Worm (Caenorhabditis elegans) whole organism, L1 larva: Measurements from ENCODE around the gene dnj-17.
A peak's percentile ranks its signal among the peaks of the same experiment; 100 is the strongest.

Source experiments
- aha-1 ChIP-seq: fragments of 150-350 bp; optimal IDR thresholded peaks from 2 replicates; lab custom pipeline; 2014; ENCODE audit warnings: missing biosample characterization, missing genetic modification characterization
- ama-1 ChIP-seq: fragments of 150-350 bp; optimal IDR thresholded peaks from 2 replicates; lab custom pipeline; 2014
- ceh-63 ChIP-seq: fragments of 200-800 bp; sonication (Bioruptor generic); optimal IDR thresholded peaks from 2 replicates; lab custom pipeline; 2018; ENCODE audit warnings: mild to moderate bottlenecking, missing genetic modification characterization, missing compliant biosample characterization
- ceh-8 ChIP-seq: fragments of 200-800 bp; sonication (Bioruptor generic); optimal IDR thresholded peaks from 2 replicates; lab custom pipeline; 2018; ENCODE audit warnings: mild to moderate bottlenecking, missing genetic modification characterization, moderate library complexity, missing compliant biosample characterization
- ceh-90 ChIP-seq: sonication (generic microtip); optimal IDR thresholded peaks from 2 replicates; lab custom pipeline; 2016; ENCODE audit warnings: missing genetic modification characterization, missing compliant biosample characterization
- ces-1 ChIP-seq: fragments of 150-350 bp; optimal IDR thresholded peaks from 2 replicates; lab custom pipeline; 2014; ENCODE audit warnings: missing biosample characterization, missing genetic modification reagents, missing genetic modification characterization
- dsc-1 ChIP-seq: sonication (generic microtip); optimal IDR thresholded peaks from 2 replicates; lab custom pipeline; 2016; ENCODE audit warnings: mild to moderate bottlenecking, missing genetic modification characterization, missing compliant biosample characterization
- efl-1 ChIP-seq, 4 experiments: fragments of 150-350 bp; optimal IDR thresholded peaks in 3 of 4; peaks in 1 of 4; 1 replicate in 1 of 4; 2 replicates in 3 of 4; lab custom pipeline; 2014; ENCODE audit warnings: missing biosample characterization in 2 of 4, missing genetic modification characterization in 2 of 4, missing genetic modification reagents in 2 of 4
- efl-3 ChIP-seq: fragments of 200-800 bp; sonication (Bioruptor generic); optimal IDR thresholded peaks from 2 replicates; lab custom pipeline; 2018; ENCODE audit warnings: mild to moderate bottlenecking, missing genetic modification characterization, missing compliant biosample characterization
- egl-13 ChIP-seq: sonication (generic microtip); optimal IDR thresholded peaks from 2 replicates; lab custom pipeline; 2016; ENCODE audit warnings: missing genotype, missing genetic modification reagents, missing genetic modification characterization, missing compliant biosample characterization
- egl-27 ChIP-seq, 2 experiments: fragments of 150-350 bp in 1 of 2; sonication (generic microtip); optimal IDR thresholded peaks; 3 replicates each; lab custom pipeline; 2017 to 2018; ENCODE audit warnings: missing biosample characterization in 2 of 2, missing genetic modification characterization in 2 of 2, missing genetic modification reagents in 2 of 2
- elt-3 ChIP-seq, 6 experiments: fragments of 150-350 bp in 1 of 6; sonication (generic microtip); optimal IDR thresholded peaks; 2 replicates each; lab custom pipeline; 2017 to 2018; ENCODE audit warnings: missing biosample characterization in 6 of 6, missing genetic modification characterization in 6 of 6, inconsistent platforms in 1 of 6
- fkh-10 ChIP-seq: sonication (generic microtip); optimal IDR thresholded peaks from 2 replicates; lab custom pipeline; 2017; ENCODE audit warnings: missing biosample characterization, missing genetic modification reagents, missing genetic modification characterization
- hlh-4 ChIP-seq: sonication (generic microtip); optimal IDR thresholded peaks from 2 replicates; lab custom pipeline; 2016; ENCODE audit warnings: mild to moderate bottlenecking, missing genetic modification characterization, missing compliant biosample characterization
- hpl-2 ChIP-seq: fragments of 150-350 bp; optimal IDR thresholded peaks from 2 replicates; lab custom pipeline; 2014; ENCODE audit warnings: missing biosample characterization, missing genetic modification reagents, missing genetic modification characterization
- irx-1 ChIP-seq: sonication (generic microtip); optimal IDR thresholded peaks from 2 replicates; lab custom pipeline; 2016; ENCODE audit warnings: missing genetic modification characterization, missing compliant biosample characterization
- jun-1 ChIP-seq: fragments of 150-350 bp; optimal IDR thresholded peaks from 2 replicates; lab custom pipeline; 2014; ENCODE audit warnings: missing biosample characterization, missing genetic modification reagents, missing genetic modification characterization
- lin-13 ChIP-seq: fragments of 150-350 bp; optimal IDR thresholded peaks from 2 replicates; lab custom pipeline; 2014; ENCODE audit warnings: missing biosample characterization, missing genetic modification reagents, missing genetic modification characterization
- lin-14 ChIP-seq: fragments of 200-800 bp; sonication (Bioruptor generic); optimal IDR thresholded peaks from 2 replicates; lab custom pipeline; 2018; ENCODE audit warnings: mild to moderate bottlenecking, missing genetic modification characterization, moderate library complexity, missing compliant biosample characterization
- lir-3 ChIP-seq: sonication (generic microtip); optimal IDR thresholded peaks from 2 replicates; lab custom pipeline; 2016; ENCODE audit warnings: mild to moderate bottlenecking, missing genetic modification characterization, moderate library complexity, missing compliant biosample characterization; ENCODE audit not compliant: poor library complexity
- mdl-1 ChIP-seq, 2 experiments: fragments of 150-350 bp; optimal IDR thresholded peaks; 2 replicates each; lab custom pipeline; 2014 to 2017; ENCODE audit warnings: missing biosample characterization in 2 of 2, missing genetic modification characterization in 2 of 2, inconsistent platforms in 1 of 2
- nhr-19 ChIP-seq: fragments of 200-800 bp; sonication (Bioruptor generic); conservative IDR thresholded peaks from 2 replicates; pipeline ENCODE4 v1.3.6; 2022; ENCODE audit warnings: missing genetic modification characterization, missing compliant biosample characterization
- nhr-28 ChIP-seq: fragments of 150-350 bp; optimal IDR thresholded peaks from 2 replicates; lab custom pipeline; 2014; ENCODE audit warnings: missing biosample characterization, missing genetic modification characterization
- nhr-76 ChIP-seq: sonication (generic microtip); optimal IDR thresholded peaks from 2 replicates; lab custom pipeline; 2017; ENCODE audit warnings: missing biosample characterization, missing genetic modification characterization
- nhr-77 ChIP-seq: fragments of 150-350 bp; optimal IDR thresholded peaks from 2 replicates; lab custom pipeline; 2014; ENCODE audit warnings: missing biosample characterization, missing genetic modification characterization
- pqm-1 ChIP-seq: sonication (generic microtip); optimal IDR thresholded peaks from 3 replicates; lab custom pipeline; 2017; ENCODE audit warnings: missing biosample characterization, missing genetic modification characterization
- skn-1 ChIP-seq: fragments of 150-350 bp; optimal IDR thresholded peaks from 2 replicates; lab custom pipeline; 2014; ENCODE audit warnings: missing biosample characterization, missing genetic modification characterization
- swsn-7 ChIP-seq: sonication (generic microtip); optimal IDR thresholded peaks from 2 replicates; lab custom pipeline; 2016; ENCODE audit warnings: missing genetic modification characterization, missing compliant biosample characterization
- tlp-1 ChIP-seq: fragments of 150-350 bp; optimal IDR thresholded peaks from 2 replicates; lab custom pipeline; 2014; ENCODE audit warnings: missing biosample characterization, missing genetic modification characterization
- unc-30 ChIP-seq: sonication (generic microtip); optimal IDR thresholded peaks from 2 replicates; lab custom pipeline; 2017; ENCODE audit warnings: missing biosample characterization, missing genetic modification characterization
- unc-86 ChIP-seq: sonication (generic microtip); optimal IDR thresholded peaks from 2 replicates; lab custom pipeline; 2016; ENCODE audit warnings: missing genetic modification characterization, missing compliant biosample characterization
- vab-15 ChIP-seq: sonication (generic microtip); optimal IDR thresholded peaks from 2 replicates; lab custom pipeline; 2017; ENCODE audit warnings: missing genotype, mild to moderate bottlenecking, missing genetic modification characterization, missing compliant biosample characterization
- ztf-4 ChIP-seq: fragments of 150-350 bp; optimal IDR thresholded peaks from 2 replicates; lab custom pipeline; 2014; ENCODE audit warnings: missing biosample characterization, missing genetic modification characterization

The dnj-17 gene

DNA sequence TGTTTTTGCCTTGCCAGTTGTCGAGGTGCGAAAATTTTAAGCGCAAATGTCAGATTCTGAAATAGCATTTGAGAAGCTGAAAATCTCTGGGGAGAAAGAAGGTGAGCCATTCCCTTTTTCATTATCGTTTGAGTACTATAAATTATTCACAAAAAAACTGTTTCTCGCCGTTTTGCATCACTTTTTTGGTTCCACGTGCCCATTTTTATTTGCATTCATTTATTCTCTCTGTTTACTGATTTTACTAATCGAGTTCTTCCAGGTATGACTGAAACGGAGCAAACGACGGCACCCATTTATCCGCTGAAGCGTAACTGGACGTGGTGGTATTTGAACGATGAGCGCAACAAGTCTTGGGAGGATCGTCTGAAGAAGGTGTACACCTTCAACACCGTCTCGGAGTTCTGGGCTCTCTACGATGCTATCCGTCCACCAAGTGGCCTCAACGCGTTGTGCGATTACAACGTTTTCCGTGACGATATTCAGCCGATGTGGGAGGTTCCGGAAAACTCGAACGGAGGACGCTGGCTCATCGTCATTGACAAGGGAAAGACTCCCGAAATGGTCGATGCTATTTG lies 49.5 kb downstream of the dnj-17 start:
- TF ChIP-seq fkh-10 (GFP tag; lab: Kevin White, UChicago) (no peak), jun-1 (tag; lab: Kevin White, UChicago) (no peak), egl-13 (no peak), efl-1 (optimal IDR thresholded peaks at IDR 0.05; lab: Kevin White, UChicago) (no peak), efl-1 (GFP tag; optimal IDR thresholded peaks at IDR 0.05 in 1 of 2; lab: Kevin White, UChicago) (peak in 1 of 2 experiments; percentile 58), elt-3 (tag; optimal IDR thresholded peaks at IDR 0.05; lab: Kevin White, UChicago) (no peak)
- TF ChIP-seq, all 84 proteins: peak for 1

DNA sequence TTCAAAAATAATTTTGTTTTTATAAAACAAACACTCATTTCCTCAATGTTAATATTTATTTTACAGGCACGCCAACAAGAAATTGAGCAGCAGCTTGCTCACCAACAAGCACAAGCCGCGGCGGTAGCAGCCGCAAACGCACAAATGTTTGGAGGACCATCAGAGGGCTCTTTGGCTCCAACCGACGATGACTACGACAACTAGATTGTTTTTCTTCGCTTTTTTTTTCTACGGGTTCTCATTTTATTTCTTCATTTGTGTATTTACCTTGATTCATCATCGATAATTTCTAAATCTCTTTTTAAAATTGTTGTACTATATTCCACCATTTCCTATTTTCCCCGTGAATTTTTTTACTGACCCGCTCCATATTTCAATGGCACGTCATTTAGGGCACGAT lies 50.0 kb downstream of the dnj-17 start, which contains the start of gene ife-1:
ife-1 (plus strand) TSS at position 301 of the 400 bp plus-strand sequence.
- TF ChIP-seq aha-1 (tag; lab: Kevin White, UChicago) = no peak
- TF ChIP-seq ceh-63 (GFP tag; lab: Kevin White, UChicago) = no peak
- no peak for TF ChIP-seq ces-1 (GFP tag; lab: Kevin White, UChicago)
- TF ChIP-seq unc-86 (tag; lab: Kevin White, UChicago) = no peak
- no peak for TF ChIP-seq unc-30 (tag; lab: Kevin White, UChicago)
- TF ChIP-seq lir-3 (tag; lab: Kevin White, UChicago) = no peak
- no peak for TF ChIP-seq lin-13 (GFP tag; lab: Kevin White, UChicago)
- no peak for TF ChIP-seq tlp-1 (tag; lab: Kevin White, UChicago)
- no peak for TF ChIP-seq jun-1 (tag; lab: Kevin White, UChicago)

DNA sequence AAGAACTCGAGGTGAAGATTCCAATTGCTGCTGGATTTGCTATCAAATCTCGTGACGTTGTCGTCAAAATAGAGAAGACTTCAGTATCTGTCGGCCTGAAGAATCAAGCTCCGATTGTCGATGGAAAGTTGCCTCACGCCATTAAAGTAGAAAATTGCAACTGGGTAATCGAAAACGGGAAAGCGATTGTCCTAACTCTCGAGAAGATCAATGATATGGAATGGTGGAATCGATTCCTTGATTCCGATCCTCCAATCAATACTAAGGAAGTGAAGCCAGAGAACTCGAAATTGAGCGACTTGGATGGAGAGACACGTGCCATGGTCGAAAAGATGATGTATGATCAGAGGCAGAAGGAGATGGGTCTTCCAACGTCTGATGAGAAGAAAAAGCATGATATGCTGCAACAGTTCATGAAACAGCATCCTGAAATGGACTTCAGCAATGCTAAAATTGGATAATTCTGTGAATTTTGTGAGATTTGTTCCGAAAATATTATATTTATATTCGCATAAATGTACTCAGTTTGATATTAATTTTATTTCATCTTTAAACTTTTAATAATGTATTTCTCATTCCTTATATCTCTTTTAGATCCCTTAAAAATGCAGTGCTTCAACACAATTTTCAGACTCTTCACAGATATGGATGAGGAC lies 50.9 kb downstream of the dnj-17 start, which contains the start of gene dro-1:
dro-1 (plus strand) TSS at position 606 of the 656 bp plus-strand sequence.
- TF ChIP-seq efl-3 (GFP tag; lab: Kevin White, UChicago) (no peak), skn-1 (tag; lab: Kevin White, UChicago) (no peak), ztf-4 (no peak), vab-15 (tag; lab: Kevin White, UChicago) (no peak), mdl-1 (tag; optimal IDR thresholded peaks at IDR 0.05; lab: Kevin White, UChicago) (no peak), pqm-1 (tag; lab: Kevin White, UChicago) (no peak), nhr-77 (no peak), nhr-28 (tag; lab: Kevin White, UChicago) (no peak), ceh-90 (tag; lab: Kevin White, UChicago) (no peak), ceh-8 (no peak), ama-1 (lab: Kevin White, UChicago) (no peak), efl-1 (optimal IDR thresholded peaks at IDR 0.05; lab: Kevin White, UChicago) (no peak), efl-1 (GFP tag; optimal IDR thresholded peaks at IDR 0.05 in 1 of 2; lab: Kevin White, UChicago) (no peak), irx-1 (tag; lab: Kevin White, UChicago) (no peak)

DNA sequence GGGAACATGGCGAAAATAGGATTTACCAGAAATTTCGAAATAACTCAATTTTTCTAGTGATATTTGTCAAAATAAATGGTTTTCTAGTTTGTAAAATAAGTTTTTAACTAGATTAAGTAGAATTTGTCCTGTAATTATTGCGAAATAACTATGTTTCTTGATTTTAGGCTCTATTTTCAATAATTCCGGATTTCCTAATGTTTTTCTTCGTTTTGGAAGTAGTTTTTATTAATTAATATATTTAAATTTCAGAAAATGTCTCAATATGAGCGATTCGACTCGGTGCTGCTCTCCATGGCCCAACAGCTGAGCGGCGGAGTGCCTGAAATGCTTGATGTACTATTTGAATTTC lies 51.9 kb downstream of the dnj-17 start, which contains the start of gene nud-1:
nud-1 (plus strand) TSS at position 253 of the 352 bp plus-strand sequence.
- TF ChIP-seq hpl-2 (no peak), lin-13 (GFP tag; lab: Kevin White, UChicago) (no peak), swsn-7 (tag; lab: Kevin White, UChicago) (no peak), elt-3 (tag; optimal IDR thresholded peaks at IDR 0.05; lab: Kevin White, UChicago) (no peak), nhr-19 (GFP tag; lab: Robert Waterston, UW) (no peak), hlh-4 (tag; lab: Kevin White, UChicago) (no peak), egl-27 (tag; optimal IDR thresholded peaks at IDR 0.05; lab: Kevin White, UChicago) (no peak), lin-14 (no peak), nhr-76 (tag; lab: Kevin White, UChicago) (no peak), ama-1 (lab: Kevin White, UChicago) (no peak), unc-30 (tag; lab: Kevin White, UChicago) (no peak), dsc-1 (tag; lab: Kevin White, UChicago) (no peak)
